Worm (Caenorhabditis elegans) whole organism, young adult: ENCODE results near the gene hsp-110.
"Not testable (repeated sequence)": the region's sequence is repeated elsewhere in the genome, so short reads cannot be mapped to it uniquely, and the experiment has no call there.

Experiments
- F55B11.4 ChIP-seq: sonication (generic microtip); optimal IDR thresholded peaks from 2 replicates; lab custom pipeline; 2016; ENCODE audit warnings: missing compliant biosample characterization, missing genetic modification characterization, borderline replicate concordance; ENCODE audit not compliant: insufficient read depth
- efl-1 ChIP-seq: fragments of 150-350 bp; optimal IDR thresholded peaks from 2 replicates; lab custom pipeline; 2014; ENCODE audit warnings: missing biosample characterization, missing genetic modification reagents, missing genetic modification characterization
- pha-4 ChIP-seq: fragments of 150-350 bp; sonication (generic microtip); optimal IDR thresholded peaks from 2 replicates; lab custom pipeline; 2014; ENCODE audit warnings: missing biosample characterization, missing genetic modification reagents, missing genetic modification characterization
- unc-130 ChIP-seq: sonication (generic microtip); optimal IDR thresholded peaks from 2 replicates; lab custom pipeline; 2016; ENCODE audit warnings: missing genetic modification reagents, missing genetic modification characterization, missing compliant biosample characterization
- ztf-22 ChIP-seq: fragments of 200-800 bp; sonication (Bioruptor generic); optimal IDR thresholded peaks from 2 replicates; lab custom pipeline; 2018; ENCODE audit warnings: mild to moderate bottlenecking, missing genetic modification characterization, moderate library complexity, missing compliant biosample characterization

DNA sequence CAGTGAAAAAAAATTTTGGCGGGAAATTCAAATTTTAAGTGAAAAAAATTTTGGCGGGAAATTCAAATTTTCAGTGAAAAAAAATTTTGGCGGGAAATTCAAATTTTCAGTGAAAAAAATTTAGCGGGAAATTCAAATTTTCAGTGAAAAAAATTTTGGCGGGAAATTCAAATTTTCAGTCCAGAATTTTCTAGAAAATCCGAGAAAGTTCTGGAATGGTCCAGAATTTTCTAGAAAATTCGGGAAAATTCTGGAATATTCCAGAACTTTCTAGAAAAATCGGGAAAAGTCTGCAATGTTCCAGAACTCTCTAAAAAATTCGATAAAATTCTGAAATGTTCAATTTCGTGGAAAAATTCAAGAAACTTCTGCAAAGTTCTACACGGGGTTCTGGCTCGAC lies 4.3 kb downstream of the hsp-110 start:
- not testable (repeated sequence) for TF ChIP-seq pha-4 (tag; lab: Kevin White, UChicago); unc-130 (GFP tag; lab: Kevin White, UChicago); efl-1 (GFP tag; lab: Kevin White, UChicago); ztf-22; F55B11.4 (tag; lab: Kevin White, UChicago)
